Worm (Caenorhabditis elegans) whole organism, midembryonic: ENCODE measurements around the gene spp-18.

ENCODE experiments used
- T22C8.4 ChIP-seq: fragments of 200-800 bp; sonication (Bioruptor generic); IDR thresholded peaks from 2 replicates; pipeline ENCODE4 v1.3.6; 2022; ENCODE audit warnings: missing genetic modification characterization, missing compliant biosample characterization
- cog-1 ChIP-seq: sonication (generic microtip); optimal IDR thresholded peaks from 2 replicates; lab custom pipeline; 2016; ENCODE audit warnings: missing genetic modification characterization, missing compliant biosample characterization
- flt-1 ChIP-seq: fragments of 200-800 bp; sonication (Bioruptor generic); IDR thresholded peaks from 2 replicates; pipeline ENCODE4 v1.3.6; 2022; ENCODE audit warnings: missing genetic modification characterization, missing compliant biosample characterization
- klf-2 ChIP-seq: fragments of 200-800 bp; sonication (Bioruptor generic); conservative IDR thresholded peaks from 2 replicates; pipeline ENCODE4 v1.3.6; 2022; ENCODE audit warnings: missing genetic modification reagents, missing genetic modification characterization, missing compliant biosample characterization
- med-1 ChIP-seq: sonication (generic microtip); optimal IDR thresholded peaks from 2 replicates; lab custom pipeline; 2017; ENCODE audit warnings: missing genetic modification characterization, mild to moderate bottlenecking, missing compliant biosample characterization, antibody characterized with exemption, missing genetic modification reagents; ENCODE audit not compliant: insufficient read depth
- tab-1 ChIP-seq: fragments of 200-800 bp; sonication (Bioruptor generic); IDR thresholded peaks from 2 replicates; pipeline ENCODE4 v1.3.6; 2022; ENCODE audit warnings: missing genetic modification characterization, missing compliant biosample characterization
- ztf-29 ChIP-seq: fragments of 200-800 bp; sonication (Bioruptor generic); IDR thresholded peaks from 2 replicates; pipeline ENCODE4 v1.3.6; 2022; ENCODE audit warnings: missing genetic modification reagents, missing genetic modification characterization, missing compliant biosample characterization

- TF ChIP-seq klf-2 (GFP tag; lab: Robert Waterston, UW) (no peak), flt-1 (GFP tag; lab: Robert Waterston, UW) (no peak), T22C8.4 (no peak), ztf-29 (GFP tag; lab: Robert Waterston, UW) (no peak), cog-1 (tag; lab: Kevin White, UChicago) (no peak), med-1 (no peak), tab-1 (GFP tag; lab: Robert Waterston, UW) (no peak)
Measured at ce11 chrIV:9623269-9623668, 29.8 kb downstream of the spp-18 start, which contains the start of gene W09C2.9.
